Fruit fly (Drosophila melanogaster): ENCODE results near the gene CG42570.

- TF ChIP-seq ovo (GFP tag; optimal IDR thresholded peaks at IDR 0.05), result no peak
- no peak for TF ChIP-seq tj (GFP tag; optimal IDR thresholded peaks at IDR 0.05)
- no peak for TF ChIP-seq CG1620 (GFP tag; optimal IDR thresholded peaks at IDR 0.05)
- TF ChIP-seq CG5204 (GFP tag; optimal IDR thresholded peaks at IDR 0.05), result no peak
- TF ChIP-seq CG7045 (GFP tag; optimal IDR thresholded peaks at IDR 0.05), result no peak
- no peak for TF ChIP-seq Clk (GFP tag; optimal IDR thresholded peaks at IDR 0.05)
- TF ChIP-seq Mnt (GFP tag; optimal IDR thresholded peaks at IDR 0.05), result no peak
- no peak for TF ChIP-seq CG33017 (tag; optimal IDR thresholded peaks at IDR 0.05)
- TF ChIP-seq toe (GFP tag; optimal IDR thresholded peaks at IDR 0.05), result no peak
- TF ChIP-seq CG14711 (tag; optimal IDR thresholded peaks at IDR 0.05), result no peak
Measured at dm6 chr3L:15692794-15693532, 24.7 kb upstream of the CG42570 start.
